Fruit fly (Drosophila melanogaster): ENCODE measurements around the gene hoe1.

Gene hoe1

DNA sequence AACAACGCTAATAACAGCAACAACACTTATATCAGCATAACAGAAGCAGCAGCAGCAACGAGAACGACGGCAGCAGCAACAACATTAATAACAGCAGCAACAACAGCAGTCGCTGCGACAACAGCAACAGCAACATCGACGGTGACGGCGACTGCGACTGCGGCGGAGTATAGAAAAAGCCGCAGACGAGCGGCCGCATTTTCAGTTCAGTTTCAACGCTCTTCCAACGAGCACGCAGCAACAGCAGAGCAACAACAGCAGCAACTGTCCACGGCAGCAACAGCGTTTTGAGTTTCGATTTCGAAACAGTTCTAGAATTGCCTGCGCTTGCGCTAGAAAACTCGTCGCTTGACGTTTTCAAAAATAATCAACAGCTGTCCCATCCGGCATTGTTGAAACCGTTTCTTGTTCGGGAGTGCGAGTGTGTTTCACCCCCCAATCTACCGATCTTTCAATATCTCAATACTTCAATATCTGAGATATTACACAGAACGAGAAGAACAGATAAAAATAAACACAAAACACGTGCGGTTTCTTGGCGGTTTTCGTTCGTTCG, 40.2 kb downstream of the hoe1 start, which contains the start of gene CG3036 (continued):
- TF ChIP-seq sens-2 (GFP tag; IDR thresholded peaks at IDR 0.05) (peak; percentile 31; the same call in 1 of the 2 replicates), jigr1 (GFP tag; IDR thresholded peaks at IDR 0.05) (no peak), Scr (GFP tag; IDR thresholded peaks at IDR 0.05; ENCODE audit: partially characterized antibody) (no peak; the same call in 1 of the 2 replicates), lola (GFP tag; optimal IDR thresholded peaks at IDR 0.05) (no peak), dmrt99B (tag; optimal IDR thresholded peaks at IDR 0.05) (peak; percentile 25), Myb (GFP tag; optimal IDR thresholded peaks at IDR 0.05) (peak; percentile 6), CG4328 (GFP tag; optimal IDR thresholded peaks at IDR 0.05) (no peak), p53 (GFP tag; optimal IDR thresholded peaks at IDR 0.05) (no peak), CG13894 (tag; optimal IDR thresholded peaks at IDR 0.05) (peak; percentile 66), Oli (tag; optimal IDR thresholded peaks at IDR 0.05) (no peak), sens (GFP tag) (peak; percentile 82), ind (GFP tag; optimal IDR thresholded peaks at IDR 0.05) (no peak), seq (GFP tag; IDR thresholded peaks at IDR 0.05) (peak; percentile 10; the same call in 1 of the 2 replicates), CG17829 (tag; optimal IDR thresholded peaks at IDR 0.05) (peak; percentile 68), CG7786 (GFP tag; optimal IDR thresholded peaks at IDR 0.05) (no peak), luna (GFP tag; optimal IDR thresholded peaks at IDR 0.05) (peak; percentile 18), fd96Cb (tag; optimal IDR thresholded peaks at IDR 0.05) (no peak), E2f1 (GFP tag; IDR thresholded peaks at IDR 0.05) (no peak)

- TF ChIP-seq Ets65A (GFP tag) (peak; percentile 13), CG7745 (tag; optimal IDR thresholded peaks at IDR 0.05) (no peak), twi (tag; optimal IDR thresholded peaks at IDR 0.05) (peak; percentile 90), zen (tag; optimal IDR thresholded peaks at IDR 0.05) (peak; percentile 52), D (optimal IDR thresholded peaks at IDR 0.05) (no peak), D (GFP tag; optimal IDR thresholded peaks at IDR 0.05) (no peak), CG31224 (GFP tag; IDR thresholded peaks at IDR 0.05) (no peak), tll (GFP tag; optimal IDR thresholded peaks at IDR 0.05) (peak in 1 of 2 experiments; percentile 42), CG11247 (GFP tag; IDR thresholded peaks at IDR 0.05) (no peak), sob (GFP tag; IDR thresholded peaks at IDR 0.05) (no peak), nerfin-1 (tag; optimal IDR thresholded peaks at IDR 0.05) (no peak), CG12299 (tag; optimal IDR thresholded peaks at IDR 0.05) (no peak), MESR4 (GFP tag; optimal IDR thresholded peaks at IDR 0.05) (no peak), C15 (GFP tag; IDR thresholded peaks at IDR 0.05) (no peak), zfh2 (GFP tag; optimal IDR thresholded peaks at IDR 0.05) (no peak), lmd (GFP tag; IDR thresholded peaks at IDR 0.05) (no peak), maf-S (GFP tag; optimal IDR thresholded peaks at IDR 0.05) (no peak), CG12219 (GFP tag; optimal IDR thresholded peaks at IDR 0.05) (no peak), CG32532 (GFP tag; IDR thresholded peaks at IDR 0.05) (no peak), tgo (GFP tag; IDR thresholded peaks at IDR 0.05) (no peak), BtbVII (GFP tag; optimal IDR thresholded peaks at IDR 0.05) (no peak), phol (tag; optimal IDR thresholded peaks at IDR 0.05) (no peak), Atf-2 (GFP tag; optimal IDR thresholded peaks at IDR 0.05) (no peak)
These were observed 42.6 kb downstream of the hoe1 start, which contains the start of gene CG15625 for dm6 chr2L:4889451-4890045. CG15625 (plus strand) TSS chr2L:4889995.

Measured in whole organism, embryonic.